Worm (Caenorhabditis elegans) whole organism, L4 larva: ENCODE measurements around the gene C14A4.6.
A peak's percentile ranks its signal among the peaks of the same experiment; 100 is the strongest.

Experiments
- F10B5.3 ChIP-seq: sonication (generic microtip); optimal IDR thresholded peaks from 2 replicates; lab custom pipeline; 2016; ENCODE audit warnings: mild to moderate bottlenecking, missing genetic modification characterization, missing compliant biosample characterization
- F26F4.8 ChIP-seq: fragments of 200-800 bp; sonication (Bioruptor generic); conservative IDR thresholded peaks from 2 replicates; pipeline ENCODE4 v1.3.6; 2022; ENCODE audit warnings: missing genetic modification characterization, missing compliant biosample characterization
- T20F7.1 ChIP-seq: fragments of 200-800 bp; sonication (Bioruptor generic); optimal IDR thresholded peaks from 2 replicates; lab custom pipeline; 2018; ENCODE audit warnings: mild to moderate bottlenecking, missing genetic modification characterization, missing compliant biosample characterization
- T26A8.4 ChIP-seq: fragments of 200-800 bp; sonication (Bioruptor generic); IDR thresholded peaks from 2 replicates; pipeline ENCODE4 v1.3.6; 2022; ENCODE audit warnings: missing genetic modification characterization, missing compliant biosample characterization
- Y105C5A.15 ChIP-seq: fragments of 200-800 bp; sonication (Bioruptor generic); IDR thresholded peaks from 2 replicates; pipeline ENCODE4 v1.3.6; 2022; ENCODE audit warnings: missing genetic modification characterization, missing compliant biosample characterization
- Y5F2A.4 ChIP-seq: fragments of 200-800 bp; sonication (Bioruptor generic); optimal IDR thresholded peaks from 2 replicates; lab custom pipeline; 2018; ENCODE audit warnings: mild to moderate bottlenecking, missing genetic modification characterization, missing compliant biosample characterization
- ZK337.2 ChIP-seq: fragments of 200-800 bp; sonication (Bioruptor generic); IDR thresholded peaks from 2 replicates; pipeline ENCODE4 v1.3.6; 2022; ENCODE audit warnings: missing genetic modification reagents, missing genetic modification characterization, missing compliant biosample characterization
- aha-1 ChIP-seq: fragments of 150-350 bp; peaks from one replicate; lab custom pipeline; 2014; ENCODE audit warnings: missing biosample characterization, missing genetic modification characterization
- ama-1 ChIP-seq: fragments of 150-350 bp; optimal IDR thresholded peaks from 2 replicates; lab custom pipeline; 2014; ENCODE audit warnings: inconsistent platforms, mixed read lengths
- arid-1 ChIP-seq: fragments of 200-800 bp; sonication (Bioruptor generic); conservative IDR thresholded peaks from 2 replicates; pipeline ENCODE4 v1.3.6; 2022; ENCODE audit warnings: missing genetic modification reagents, missing genetic modification characterization, missing compliant biosample characterization
- ceh-20 ChIP-seq: fragments of 200-800 bp; sonication (Bioruptor generic); IDR thresholded peaks from 2 replicates; pipeline ENCODE4 v1.3.6; 2022; ENCODE audit warnings: missing genetic modification reagents, missing genetic modification characterization, missing compliant biosample characterization
- ceh-28 ChIP-seq: fragments of 150-350 bp; optimal IDR thresholded peaks from 2 replicates; lab custom pipeline; 2014; ENCODE audit warnings: missing biosample characterization, missing genetic modification reagents, missing genetic modification characterization
- ceh-44 ChIP-seq: fragments of 200-800 bp; sonication (Bioruptor generic); IDR thresholded peaks from 2 replicates; pipeline ENCODE4 v1.3.6; 2022; ENCODE audit warnings: missing genetic modification reagents, missing genetic modification characterization, missing compliant biosample characterization
- ceh-82 ChIP-seq: sonication (generic microtip); optimal IDR thresholded peaks from 2 replicates; lab custom pipeline; 2017; ENCODE audit warnings: missing biosample characterization, missing genetic modification characterization
- daf-16 ChIP-seq, 3 experiments: sonication (generic microtip); optimal IDR thresholded peaks; 2 replicates each; lab custom pipeline; 2016 to 2017; ENCODE audit warnings: missing genetic modification characterization in 3 of 3, missing genetic modification reagents in 3 of 3, mild to moderate bottlenecking in 2 of 3, missing compliant biosample characterization in 2 of 3, missing biosample characterization in 1 of 3, moderate library complexity in 1 of 3
- daf-8 ChIP-seq: fragments of 200-800 bp; sonication (Bioruptor generic); IDR thresholded peaks from 2 replicates; pipeline ENCODE4 v1.3.6; 2022; ENCODE audit warnings: missing genetic modification characterization, missing compliant biosample characterization
- dpl-1 ChIP-seq: fragments of 150-350 bp; optimal IDR thresholded peaks from 2 replicates; lab custom pipeline; 2014; ENCODE audit warnings: missing biosample characterization, missing genetic modification reagents, missing genetic modification characterization
- dve-1 ChIP-seq: sonication (generic microtip); optimal IDR thresholded peaks from 2 replicates; lab custom pipeline; 2017; ENCODE audit warnings: antibody characterized with exemption, mild to moderate bottlenecking, missing genetic modification characterization, missing compliant biosample characterization; ENCODE audit not compliant: insufficient read depth
- egl-27 ChIP-seq: sonication (generic microtip); optimal IDR thresholded peaks from 3 replicates; lab custom pipeline; 2017; ENCODE audit warnings: missing biosample characterization, missing genetic modification reagents, missing genetic modification characterization
- hif-1 ChIP-seq, 2 experiments: sonication (generic microtip); optimal IDR thresholded peaks; 2 replicates each; lab custom pipeline; 2016 to 2017; ENCODE audit warnings: missing compliant biosample characterization in 2 of 2, missing genetic modification characterization in 2 of 2, missing genetic modification reagents in 2 of 2, missing genotype in 2 of 2, mild to moderate bottlenecking in 1 of 2
- hlh-11 ChIP-seq: fragments of 200-800 bp; sonication (Bioruptor generic); optimal IDR thresholded peaks from 2 replicates; lab custom pipeline; 2018; ENCODE audit warnings: mild to moderate bottlenecking, missing genetic modification characterization, missing compliant biosample characterization
- hmg-1.1 ChIP-seq: fragments of 200-800 bp; sonication (Bioruptor generic); IDR thresholded peaks from 2 replicates; pipeline ENCODE4 v1.3.6; 2022; ENCODE audit warnings: missing genetic modification reagents, missing genetic modification characterization, missing compliant biosample characterization
- jun-1 ChIP-seq: fragments of 150-350 bp; optimal IDR thresholded peaks from 2 replicates; lab custom pipeline; 2014; ENCODE audit warnings: missing biosample characterization, missing genetic modification reagents, missing genetic modification characterization
- lim-7 ChIP-seq: fragments of 200-800 bp; sonication (Bioruptor generic); IDR thresholded peaks from 2 replicates; pipeline ENCODE4 v1.3.6; 2022; ENCODE audit warnings: missing genetic modification characterization, missing compliant biosample characterization
- lin-13 ChIP-seq: fragments of 150-350 bp; optimal IDR thresholded peaks from 2 replicates; lab custom pipeline; 2014; ENCODE audit warnings: missing biosample characterization, missing genetic modification reagents, missing genetic modification characterization
- lin-39 ChIP-seq: fragments of 150-350 bp; optimal IDR thresholded peaks from 2 replicates; lab custom pipeline; 2014; ENCODE audit warnings: missing biosample characterization, missing genetic modification reagents, missing genetic modification characterization
- madf-5 ChIP-seq, 2 experiments: fragments of 200-800 bp; sonication (Bioruptor generic); IDR thresholded peaks; 2 replicates each; pipeline ENCODE4 v1.3.6; 2022; ENCODE audit warnings: missing compliant biosample characterization in 2 of 2, missing genetic modification characterization in 2 of 2
- madf-9 ChIP-seq: fragments of 200-800 bp; sonication (Bioruptor generic); conservative IDR thresholded peaks from 2 replicates; pipeline ENCODE4 v1.3.6; 2022; ENCODE audit warnings: missing genetic modification reagents, missing genetic modification characterization, missing compliant biosample characterization
- mdl-1 ChIP-seq, 2 experiments: fragments of 150-350 bp in 1 of 2; sonication (generic microtip) in 1 of 2; optimal IDR thresholded peaks; 2 replicates each; lab custom pipeline; 2014 to 2017; ENCODE audit warnings: missing biosample characterization in 2 of 2, missing genetic modification characterization in 2 of 2
- mdt-29 ChIP-seq: fragments of 200-800 bp; sonication (Bioruptor generic); IDR thresholded peaks from 2 replicates; pipeline ENCODE4 v1.3.6; 2022; ENCODE audit warnings: missing genetic modification reagents, missing genetic modification characterization, missing compliant biosample characterization
- mxl-2 ChIP-seq: fragments of 200-800 bp; sonication (Bioruptor generic); conservative IDR thresholded peaks from 2 replicates; pipeline ENCODE4 v1.3.6; 2022; ENCODE audit warnings: missing genetic modification reagents, missing genetic modification characterization, missing compliant biosample characterization
- nhr-10 ChIP-seq: fragments of 150-350 bp; optimal IDR thresholded peaks from 2 replicates; lab custom pipeline; 2014; ENCODE audit warnings: missing biosample characterization, missing genetic modification characterization
- nhr-102 ChIP-seq: sonication (generic microtip); optimal IDR thresholded peaks from 2 replicates; lab custom pipeline; 2016; ENCODE audit warnings: mild to moderate bottlenecking, missing genetic modification characterization, moderate library complexity, missing compliant biosample characterization
- nhr-25 ChIP-seq: sonication (generic microtip); optimal IDR thresholded peaks from 2 replicates; lab custom pipeline; 2017; ENCODE audit warnings: missing genetic modification characterization, mild to moderate bottlenecking, missing compliant biosample characterization, antibody characterized with exemption, moderate library complexity, borderline replicate concordance; ENCODE audit not compliant: insufficient read depth
- nhr-48 ChIP-seq: sonication (generic microtip); optimal IDR thresholded peaks from 2 replicates; lab custom pipeline; 2016; ENCODE audit warnings: mild to moderate bottlenecking, missing genetic modification characterization, missing compliant biosample characterization
- pha-4 ChIP-seq, 2 experiments: fragments of 150-350 bp in 1 of 2; fragments of 200-800 bp in 1 of 2; sonication (Bioruptor generic) in 1 of 2; IDR thresholded peaks in 1 of 2; optimal IDR thresholded peaks in 1 of 2; 2 replicates each; pipeline versions ENCODE4 v1.3.6 to Lab custom; 2014 to 2022; ENCODE audit warnings: missing genetic modification characterization in 2 of 2, missing genetic modification reagents in 2 of 2, missing biosample characterization in 1 of 2, missing compliant biosample characterization in 1 of 2
- php-3 ChIP-seq: fragments of 200-800 bp; sonication (Bioruptor generic); IDR thresholded peaks from 2 replicates; pipeline ENCODE4 v1.3.6; 2022; ENCODE audit warnings: missing genetic modification reagents, missing genetic modification characterization, missing compliant biosample characterization
- pqm-1 ChIP-seq: sonication (generic microtip); optimal IDR thresholded peaks from 2 replicates; lab custom pipeline; 2017; ENCODE audit warnings: missing biosample characterization, missing genetic modification characterization
- sdz-12 ChIP-seq: fragments of 200-800 bp; sonication (Bioruptor generic); optimal IDR thresholded peaks from 2 replicates; lab custom pipeline; 2018; ENCODE audit warnings: mild to moderate bottlenecking, missing genetic modification characterization, missing compliant biosample characterization
- snpc-1.2 ChIP-seq: fragments of 200-800 bp; sonication (Bioruptor generic); IDR thresholded peaks from 2 replicates; pipeline ENCODE4 v1.3.6; 2022; ENCODE audit warnings: missing genetic modification reagents, missing genetic modification characterization, missing compliant biosample characterization
- snpc-4 ChIP-seq: fragments of 150-350 bp; optimal IDR thresholded peaks from 2 replicates; lab custom pipeline; 2014; ENCODE audit warnings: missing biosample characterization, missing genetic modification characterization
- spr-1 ChIP-seq: sonication (generic microtip); optimal IDR thresholded peaks from 2 replicates; lab custom pipeline; 2016; ENCODE audit warnings: mild to moderate bottlenecking, missing genetic modification characterization, missing compliant biosample characterization
- unc-130 ChIP-seq: sonication (generic microtip); optimal IDR thresholded peaks from 2 replicates; lab custom pipeline; 2016; ENCODE audit warnings: missing genetic modification reagents, missing genetic modification characterization, missing compliant biosample characterization
- unc-39 ChIP-seq: sonication (generic microtip); optimal IDR thresholded peaks from 2 replicates; lab custom pipeline; 2017; ENCODE audit warnings: missing biosample characterization, missing genetic modification characterization
- zag-1 ChIP-seq: fragments of 150-350 bp; optimal IDR thresholded peaks from 2 replicates; lab custom pipeline; 2014; ENCODE audit warnings: missing biosample characterization, missing genetic modification characterization
- zfp-3 ChIP-seq: fragments of 200-800 bp; sonication (Bioruptor generic); conservative IDR thresholded peaks from 2 replicates; pipeline ENCODE4 v1.3.6; 2022; ENCODE audit warnings: missing genetic modification reagents, missing genetic modification characterization, missing compliant biosample characterization
- ztf-11 ChIP-seq: fragments of 150-350 bp; optimal IDR thresholded peaks from 2 replicates; lab custom pipeline; 2014; ENCODE audit warnings: missing biosample characterization, missing genetic modification characterization
- ztf-7 ChIP-seq: fragments of 150-350 bp; optimal IDR thresholded peaks from 2 replicates; lab custom pipeline; 2014; ENCODE audit warnings: missing biosample characterization, missing genetic modification characterization

The C14A4.6 gene

ce11 chrII:10545924-10546783 lies 48.4 kb downstream of the C14A4.6 start (continued):
- TF ChIP-seq jun-1 (no peak), sdz-12 (GFP tag; lab: Kevin White, UChicago) (no peak), lin-39 (tag; lab: Kevin White, UChicago) (no peak), T20F7.1 (GFP tag; lab: Kevin White, UChicago) (no peak), snpc-4 (tag; lab: Kevin White, UChicago) (no peak), lin-13 (GFP tag; lab: Kevin White, UChicago) (no peak), lim-7 (peak; percentile 21; the same call in 1 of the 2 replicates), pha-4 (GFP tag; IDR thresholded peaks at IDR 0.05; lab: Robert Waterston, UW) (no peak), pha-4 (tag; optimal IDR thresholded peaks at IDR 0.05; lab: Kevin White, UChicago) (no peak), nhr-102 (no peak), dpl-1 (GFP tag; lab: Kevin White, UChicago) (no peak), nhr-48 (tag; lab: Kevin White, UChicago) (no peak), snpc-1.2 (peak; percentile 63; the same call in 1 of the 2 replicates), ztf-11 (tag; lab: Kevin White, UChicago) (no peak), hmg-1.1 (no peak; the same call in none of the 2 replicates), nhr-25 (tag; lab: Kevin White, UChicago) (no peak), madf-5 (GFP tag; IDR thresholded peaks at IDR 0.05; lab: Robert Waterston, UW) (0 out of 4 replicates have a peak, but pooled peaks of 1 of the 2 experiments have one; percentile 15), hlh-11 (tag; lab: Kevin White, UChicago) (no peak), Y105C5A.15 (GFP tag; lab: Robert Waterston, UW) (no peak), spr-1 (tag; lab: Kevin White, UChicago) (no peak), daf-8 (no peak), mdt-29 (GFP tag; lab: Robert Waterston, UW) (peak; percentile 29; the same call in 1 of the 2 replicates), F26F4.8 (GFP tag; lab: Robert Waterston, UW) (no peak), T26A8.4 (GFP tag; lab: Robert Waterston, UW) (peak; percentile 54; the same call in 1 of the 2 replicates), ceh-20 (GFP tag; lab: Robert Waterston, UW) (no peak; the same call in 1 of the 2 replicates), dve-1 (tag; lab: Kevin White, UChicago) (no peak), ceh-28 (no peak), zfp-3 (GFP tag; lab: Robert Waterston, UW) (peak; percentile 8), ceh-44 (no peak), ama-1 (peak; percentile 28), madf-9 (GFP tag; lab: Robert Waterston, UW) (no peak), ceh-82 (no peak), zag-1 (tag; lab: Kevin White, UChicago) (no peak), aha-1 (tag; lab: Kevin White, UChicago) (peak; percentile 98), unc-39 (tag; lab: Kevin White, UChicago) (no peak), arid-1 (no peak), pqm-1 (tag; lab: Kevin White, UChicago) (no peak), egl-27 (tag; lab: Kevin White, UChicago) (no peak), unc-130 (GFP tag; lab: Kevin White, UChicago) (no peak), ZK337.2 (GFP tag; lab: Robert Waterston, UW) (no peak), nhr-10 (no peak), hif-1 (tag; optimal IDR thresholded peaks at IDR 0.05; lab: Kevin White, UChicago) (no peak), Y5F2A.4 (GFP tag; lab: Kevin White, UChicago) (no peak), ztf-7 (tag; lab: Kevin White, UChicago) (peak; percentile 4), php-3 (GFP tag; lab: Robert Waterston, UW) (peak; percentile 35; the same call in 1 of the 2 replicates), mdl-1 (tag; optimal IDR thresholded peaks at IDR 0.05; lab: Kevin White, UChicago) (no peak), mxl-2 (GFP tag; lab: Robert Waterston, UW) (no peak), daf-16 (GFP tag; optimal IDR thresholded peaks at IDR 0.05; lab: Kevin White, UChicago) (no peak), daf-16 (tag; optimal IDR thresholded peaks at IDR 0.05; lab: Kevin White, UChicago) (no peak), F10B5.3 (tag; lab: Kevin White, UChicago) (no peak)
